Worm (Caenorhabditis elegans): ENCODE data around the gene srt-29.

Gene srt-29

ce11 chrV:2672603-2673002 is 46.3 kb downstream of the srt-29 start, which contains the start of gene W02G9.3 (continued):
- peak; percentile 65 for TF ChIP-seq nhr-23 (tag; optimal IDR thresholded peaks at IDR 0.05)
- TF ChIP-seq lin-15B (tag; optimal IDR thresholded peaks at IDR 0.05), result peak; percentile 89
- no peak for TF ChIP-seq tbx-2 (tag; optimal IDR thresholded peaks at IDR 0.05)
- TF ChIP-seq pqm-1 (tag; optimal IDR thresholded peaks at IDR 0.05), result peak; percentile 78
- no peak for TF ChIP-seq ztf-11 (tag; optimal IDR thresholded peaks at IDR 0.05)
- no peak for TF ChIP-seq nhr-28 (tag; optimal IDR thresholded peaks at IDR 0.05)
- no peak for TF ChIP-seq mdl-1 (tag; optimal IDR thresholded peaks at IDR 0.05)
- TF ChIP-seq unc-39 (tag; optimal IDR thresholded peaks at IDR 0.05), result no peak
- peak; percentile 96 for TF ChIP-seq nhr-11 (tag; optimal IDR thresholded peaks at IDR 0.05)
- no peak for TF ChIP-seq lsy-12 (tag; optimal IDR thresholded peaks at IDR 0.05)
- TF ChIP-seq nhr-12 (tag; optimal IDR thresholded peaks at IDR 0.05), result no peak

- TF ChIP-seq elt-1 (tag; optimal IDR thresholded peaks at IDR 0.05) (no peak), ceh-9 (tag; optimal IDR thresholded peaks at IDR 0.05) (no peak), eor-1 (tag; optimal IDR thresholded peaks at IDR 0.05) (no peak), nhr-76 (tag; optimal IDR thresholded peaks at IDR 0.05) (no peak), elt-3 (tag; optimal IDR thresholded peaks at IDR 0.05) (no peak), nhr-25 (tag; optimal IDR thresholded peaks at IDR 0.05) (peak; percentile 41), fkh-10 (GFP tag; optimal IDR thresholded peaks at IDR 0.05) (no peak), nfya-1 (tag; optimal IDR thresholded peaks at IDR 0.05; ENCODE audit: insufficient read depth) (peak; percentile 53), fkh-2 (tag; optimal IDR thresholded peaks at IDR 0.05) (no peak), ztf-4 (tag; optimal IDR thresholded peaks at IDR 0.05) (no peak), nhr-77 (tag; optimal IDR thresholded peaks at IDR 0.05) (no peak), egl-27 (tag; optimal IDR thresholded peaks at IDR 0.05) (no peak), mdl-1 (tag; optimal IDR thresholded peaks at IDR 0.05) (no peak), zag-1 (tag; optimal IDR thresholded peaks at IDR 0.05) (no peak)
Observed at ce11 chrV:2671155-2671554, 47.8 kb downstream of the srt-29 start, which contains the start of gene kel-8. Gene kel-8, plus strand, starts transcription at chrV:2671455.

All from whole organism, L3 larva.